Fruit fly (Drosophila melanogaster): ENCODE results near the gene Cp7Fc.

The Cp7Fc gene

dm6 chrX:8491452-8492046 is 14.6 kb downstream of the Cp7Fc start (continued):
- peak; percentile 41 for TF ChIP-seq Vsx1 (GFP tag; optimal IDR thresholded peaks at IDR 0.05)
- TF ChIP-seq CG7556 (GFP tag; optimal IDR thresholded peaks at IDR 0.05), result peak; percentile 3
- no peak for TF ChIP-seq sr (GFP tag; IDR thresholded peaks at IDR 0.05)
- TF ChIP-seq wdn (GFP tag; IDR thresholded peaks at IDR 0.05), result no peak
- peak; percentile 16 for TF ChIP-seq CG2712 (tag; optimal IDR thresholded peaks at IDR 0.05)
- no peak for TF ChIP-seq ftz-f1 (GFP tag; optimal IDR thresholded peaks at IDR 0.05)
- no peak for TF ChIP-seq ac (GFP tag; optimal IDR thresholded peaks at IDR 0.05)
- peak; percentile 10 for TF ChIP-seq PHDP (tag; optimal IDR thresholded peaks at IDR 0.05)
- TF ChIP-seq pnt (GFP tag; optimal IDR thresholded peaks at IDR 0.05), result peak; percentile 21
- TF ChIP-seq tin (GFP tag; optimal IDR thresholded peaks at IDR 0.05), result peak; percentile 20
- TF ChIP-seq dmrt99B (tag; optimal IDR thresholded peaks at IDR 0.05), result peak; percentile 33
- TF ChIP-seq CG12299 (tag; optimal IDR thresholded peaks at IDR 0.05), result no peak
- peak; percentile 30 for TF ChIP-seq Sox102F (GFP tag; optimal IDR thresholded peaks at IDR 0.05)
- TF ChIP-seq Doc2 (GFP tag; IDR thresholded peaks at IDR 0.05), result no peak
- peak; percentile 30 for TF ChIP-seq CG8089 (GFP tag; optimal IDR thresholded peaks at IDR 0.05)
- TF ChIP-seq CG17359 (tag; optimal IDR thresholded peaks at IDR 0.05), result peak; percentile 23
- TF ChIP-seq CG18599 (GFP tag; optimal IDR thresholded peaks at IDR 0.05), result peak; percentile 13
- peak; percentile 28 for TF ChIP-seq Atf-2 (GFP tag; optimal IDR thresholded peaks at IDR 0.05)
- peak; percentile 14 for TF ChIP-seq fu2 (GFP tag; optimal IDR thresholded peaks at IDR 0.05)
- TF ChIP-seq lab (GFP tag; optimal IDR thresholded peaks at IDR 0.05), result peak; percentile 14
- TF ChIP-seq CG34224 (GFP tag; IDR thresholded peaks at IDR 0.05; ENCODE audit: partially characterized antibody), result no peak
- TF ChIP-seq crol (GFP tag; IDR thresholded peaks at IDR 0.05), result no peak
- peak; percentile 44 for TF ChIP-seq Antp (GFP tag; optimal IDR thresholded peaks at IDR 0.05)
- peak; percentile 6 for TF ChIP-seq Six4 (GFP tag; optimal IDR thresholded peaks at IDR 0.05)
- TF ChIP-seq row (GFP tag; IDR thresholded peaks at IDR 0.05), result 0 out of 3 replicates have a peak, but pooled peaks have one; percentile 32
- no peak for TF ChIP-seq H2.0 (GFP tag; IDR thresholded peaks at IDR 0.05)
- TF ChIP-seq CG4707 (GFP tag; optimal IDR thresholded peaks at IDR 0.05), result no peak
- TF ChIP-seq Rfx (GFP tag; IDR thresholded peaks at IDR 0.05), result peak; percentile 34; the same call in 1 of the 2 replicates
- peak; percentile 17 for TF ChIP-seq unpg (GFP tag; optimal IDR thresholded peaks at IDR 0.05)
- peak; percentile 5 for TF ChIP-seq CG12391 (tag; optimal IDR thresholded peaks at IDR 0.05)
- TF ChIP-seq Sox100B (GFP tag; optimal IDR thresholded peaks at IDR 0.05), result peak; percentile 17
- TF ChIP-seq CG14667 (GFP tag; IDR thresholded peaks at IDR 0.05), result no peak
- TF ChIP-seq Mrtf (GFP tag; IDR thresholded peaks at IDR 0.05), result 0 out of 3 replicates have a peak, but pooled peaks have one; percentile 29
- TF ChIP-seq prd (optimal IDR thresholded peaks at IDR 0.05), result no peak
- peak; percentile 27; the same call in 1 of the 3 replicates for TF ChIP-seq prd (GFP tag; IDR thresholded peaks at IDR 0.05)
- peak; percentile 83 for TF ChIP-seq sens (GFP tag)
- peak; percentile 25 for TF ChIP-seq ATbp (GFP tag; optimal IDR thresholded peaks at IDR 0.05)
- no peak for TF ChIP-seq CG7271 (tag; optimal IDR thresholded peaks at IDR 0.05)
- TF ChIP-seq tx (GFP tag; optimal IDR thresholded peaks at IDR 0.05), result no peak
- TF ChIP-seq tgo (GFP tag; IDR thresholded peaks at IDR 0.05), result no peak
- TF ChIP-seq Nf-YB (GFP tag; optimal IDR thresholded peaks at IDR 0.05), result no peak
- peak; percentile 33 for TF ChIP-seq CG11504 (tag; optimal IDR thresholded peaks at IDR 0.05)
- TF ChIP-seq mam (GFP tag; optimal IDR thresholded peaks at IDR 0.05), result peak; percentile 30
- TF ChIP-seq lilli (GFP tag; optimal IDR thresholded peaks at IDR 0.05), result no peak
- peak; percentile 6 for TF ChIP-seq CG9609 (GFP tag; optimal IDR thresholded peaks at IDR 0.05)
- peak; percentile 24 for TF ChIP-seq CG7839 (tag; optimal IDR thresholded peaks at IDR 0.05)
- peak; percentile 16 for TF ChIP-seq grau (tag; optimal IDR thresholded peaks at IDR 0.05)
- peak; percentile 52 for TF ChIP-seq Xbp1 (GFP tag; optimal IDR thresholded peaks at IDR 0.05)
- TF ChIP-seq Pdp1 (GFP tag; optimal IDR thresholded peaks at IDR 0.05), result peak; percentile 17 to 18
- peak; percentile 47 for TF ChIP-seq Oli (tag; optimal IDR thresholded peaks at IDR 0.05)
